Fruit fly (Drosophila melanogaster): ENCODE measurements around the gene CG5347.

The CG5347 gene

dm6 chrX:14743819-14744218 is 32.8 kb upstream of the CG5347 start (continued):
- TF ChIP-seq Nf-YA (GFP tag; IDR thresholded peaks at IDR 0.05) (no peak), caup (GFP tag; optimal IDR thresholded peaks at IDR 0.05; ENCODE audit: severe bottlenecking) (peak; percentile 8), MBD-R2 (GFP tag; IDR thresholded peaks at IDR 0.05) (no peak), CG1233 (GFP tag; optimal IDR thresholded peaks at IDR 0.05) (peak; percentile 12), Taf1 (GFP tag; IDR thresholded peaks at IDR 0.05) (no peak), CG12071 (GFP tag; optimal IDR thresholded peaks at IDR 0.05) (no peak), CG17186 (GFP tag; optimal IDR thresholded peaks at IDR 0.05) (no peak), pzg (GFP tag; optimal IDR thresholded peaks at IDR 0.05) (no peak), inv (GFP tag; IDR thresholded peaks at IDR 0.05; ENCODE audit: partially characterized antibody) (no peak), shn (GFP tag; optimal IDR thresholded peaks at IDR 0.05) (no peak), Rx (GFP tag; IDR thresholded peaks at IDR 0.05) (no peak), CG13775 (GFP tag; optimal IDR thresholded peaks at IDR 0.05) (peak; percentile 36), vnd (GFP tag; IDR thresholded peaks at IDR 0.05; ENCODE audit: partially characterized antibody) (no peak), NfI (GFP tag; optimal IDR thresholded peaks at IDR 0.05) (peak; percentile 3), lola (GFP tag; optimal IDR thresholded peaks at IDR 0.05) (peak in 1 of 3 experiments; percentile 63), kay (GFP tag; optimal IDR thresholded peaks at IDR 0.05) (no peak), CG10565 (GFP tag; optimal IDR thresholded peaks at IDR 0.05) (no peak), sr (GFP tag; IDR thresholded peaks at IDR 0.05) (no peak), insv (GFP tag; optimal IDR thresholded peaks at IDR 0.05) (no peak), CG7928 (GFP tag; optimal IDR thresholded peaks at IDR 0.05) (no peak), so (GFP tag; IDR thresholded peaks at IDR 0.05) (peak; percentile 20; the same call in 1 of the 3 replicates), chn (GFP tag; optimal IDR thresholded peaks at IDR 0.05) (no peak), CG10321 (GFP tag; IDR thresholded peaks at IDR 0.05) (no peak), nerfin-1 (tag; optimal IDR thresholded peaks at IDR 0.05) (peak; percentile 28), Atf6 (GFP tag; IDR thresholded peaks at IDR 0.05) (no peak; the same call in 1 of the 2 replicates), CG17912 (GFP tag; optimal IDR thresholded peaks at IDR 0.05) (no peak), pita (GFP tag; optimal IDR thresholded peaks at IDR 0.05) (no peak), Dip3 (GFP tag; optimal IDR thresholded peaks at IDR 0.05) (no peak), otp (GFP tag; IDR thresholded peaks at IDR 0.05) (0 out of 3 replicates have a peak, but pooled peaks have one; percentile 35), Hr3 (GFP tag; optimal IDR thresholded peaks at IDR 0.05) (peak; percentile 26), CG4328 (GFP tag; optimal IDR thresholded peaks at IDR 0.05) (no peak), Dad (GFP tag; optimal IDR thresholded peaks at IDR 0.05) (no peak), CoRest (tag; optimal IDR thresholded peaks at IDR 0.05) (peak; percentile 64), mam (GFP tag; optimal IDR thresholded peaks at IDR 0.05) (no peak), CG8359 (GFP tag; optimal IDR thresholded peaks at IDR 0.05; ENCODE audit: borderline replicate concordance) (peak; percentile 21), stc (GFP tag; IDR thresholded peaks at IDR 0.05) (peak; percentile 39; the same call in 1 of the 2 replicates), ftz-f1 (GFP tag; optimal IDR thresholded peaks at IDR 0.05) (no peak), CG7987 (GFP tag; optimal IDR thresholded peaks at IDR 0.05) (no peak), repo (GFP tag; optimal IDR thresholded peaks at IDR 0.05) (no peak), crol (GFP tag; IDR thresholded peaks at IDR 0.05) (no peak), disco-r (GFP tag; optimal IDR thresholded peaks at IDR 0.05) (no peak), salm (tag; optimal IDR thresholded peaks at IDR 0.05) (no peak), CHES-1-like (GFP tag; optimal IDR thresholded peaks at IDR 0.05) (no peak), cad (GFP tag; optimal IDR thresholded peaks at IDR 0.05) (no peak), CG4707 (GFP tag; optimal IDR thresholded peaks at IDR 0.05) (peak; percentile 39), lilli (GFP tag; optimal IDR thresholded peaks at IDR 0.05) (no peak), HLH54F (GFP tag; optimal IDR thresholded peaks at IDR 0.05) (no peak), CG7556 (GFP tag; optimal IDR thresholded peaks at IDR 0.05) (peak; percentile 64), CG18619 (GFP tag; optimal IDR thresholded peaks at IDR 0.05) (peak; percentile 40), nau (GFP tag; optimal IDR thresholded peaks at IDR 0.05) (peak; percentile 22), Doc3 (GFP tag; IDR thresholded peaks at IDR 0.05; ENCODE audit: partially characterized antibody) (no peak)
